Worm (Caenorhabditis elegans): Measurements from ENCODE around the gene Y67H2A.7.

Y67H2A.7 gene

ce11 chrIV:13353143-13353773 is 49.7 kb downstream of the Y67H2A.7 start, which contains the start of the genes rec-8 and mex-5 (continued):
- peak; percentile 90 for TF ChIP-seq snpc-1.3 (tag; optimal IDR thresholded peaks at IDR 0.05; ENCODE audit: insufficient read depth)
- peak; percentile 7; the same call in 1 of the 2 replicates for TF ChIP-seq lir-1 (GFP tag; conservative IDR thresholded peaks at IDR 0.05)
- TF ChIP-seq F33H1.4 (GFP tag; IDR thresholded peaks at IDR 0.05): peak; percentile 98
- peak; percentile 28 for TF ChIP-seq snpc-4 (GFP tag; optimal IDR thresholded peaks at IDR 0.05)
- TF ChIP-seq snpc-4 (tag; optimal IDR thresholded peaks at IDR 0.05): peak in 2 of 4 experiments; percentile 43 to 78
- no peak for TF ChIP-seq hmg-20 (GFP tag; IDR thresholded peaks at IDR 0.05)

ce11 chrIV:13354044-13354443 is 50.5 kb downstream of the Y67H2A.7 start:
- TF ChIP-seq C06A6.2 (GFP tag; conservative IDR thresholded peaks at IDR 0.05) (no peak), egrh-3 (GFP tag; IDR thresholded peaks at IDR 0.05) (no peak), B0261.1 (tag; optimal IDR thresholded peaks at IDR 0.05) (no peak), mel-28 (tag; optimal IDR thresholded peaks at IDR 0.05; ENCODE audit: borderline replicate concordance) (no peak), pha-4 (tag; optimal IDR thresholded peaks at IDR 0.05) (no peak), nfyb-1 (GFP tag; IDR thresholded peaks at IDR 0.05) (no peak)

- TF ChIP-seq B0035.1 (tag; optimal IDR thresholded peaks at IDR 0.05) (no peak), hlh-12 (tag; optimal IDR thresholded peaks at IDR 0.05) (no peak), pbrm-1 (GFP tag; IDR thresholded peaks at IDR 0.05) (0 out of 2 replicates have a peak, but pooled peaks have one; percentile 45), ccch-3 (GFP tag; optimal IDR thresholded peaks at IDR 0.05) (no peak), aptf-3 (GFP tag; IDR thresholded peaks at IDR 0.05) (no peak), aptf-2 (GFP tag; conservative IDR thresholded peaks at IDR 0.05) (no peak), lsl-1 (GFP tag; optimal IDR thresholded peaks at IDR 0.05) (peak; percentile 4), nhr-27 (tag; optimal IDR thresholded peaks at IDR 0.05) (no peak), T07F8.4 (tag; optimal IDR thresholded peaks at IDR 0.05) (no peak), zim-3 (tag; optimal IDR thresholded peaks at IDR 0.05) (no peak), nfya-1 (tag; optimal IDR thresholded peaks at IDR 0.05; ENCODE audit: borderline replicate concordance, insufficient read depth) (no peak), ceh-91 (GFP tag; IDR thresholded peaks at IDR 0.05) (no peak), ceh-79 (tag; optimal IDR thresholded peaks at IDR 0.05) (no peak), B0336.3 (GFP tag; IDR thresholded peaks at IDR 0.05) (peak; percentile 57; the same call in 1 of the 2 replicates), sptf-2 (GFP tag; optimal IDR thresholded peaks at IDR 0.05) (no peak), B0019.2 (GFP tag; conservative IDR thresholded peaks at IDR 0.05) (no peak), F23B12.7 (tag; optimal IDR thresholded peaks at IDR 0.05; ENCODE audit: insufficient read depth) (no peak), F57C9.4 (tag; optimal IDR thresholded peaks at IDR 0.05) (no peak), lin-35 (GFP tag; optimal IDR thresholded peaks at IDR 0.05) (no peak), F22D6.2 (tag; optimal IDR thresholded peaks at IDR 0.05) (no peak), B0261.1 (tag; optimal IDR thresholded peaks at IDR 0.05) (no peak), F55B11.4 (tag; optimal IDR thresholded peaks at IDR 0.05; ENCODE audit: borderline replicate concordance, insufficient read depth) (no peak), snpc-1.3 (tag; optimal IDR thresholded peaks at IDR 0.05; ENCODE audit: insufficient read depth) (no peak), nhr-179 (tag; optimal IDR thresholded peaks at IDR 0.05) (no peak), Y56A3A.18 (GFP tag; IDR thresholded peaks at IDR 0.05) (no peak), sdz-38 (tag; optimal IDR thresholded peaks at IDR 0.05) (no peak), hmg-1.2 (GFP tag; IDR thresholded peaks at IDR 0.05) (0 out of 2 replicates have a peak, but pooled peaks have one; percentile 13), madf-8 (GFP tag; conservative IDR thresholded peaks at IDR 0.05) (no peak), F37B4.10 (GFP tag; IDR thresholded peaks at IDR 0.05) (no peak), unc-130 (GFP tag; optimal IDR thresholded peaks at IDR 0.05) (no peak), mel-28 (tag; optimal IDR thresholded peaks at IDR 0.05; ENCODE audit: borderline replicate concordance) (no peak), xnd-1 (tag; optimal IDR thresholded peaks at IDR 0.05) (no peak), ztf-25 (GFP tag; IDR thresholded peaks at IDR 0.05) (no peak), fkh-3 (tag; optimal IDR thresholded peaks at IDR 0.05) (no peak), madf-3 (GFP tag; IDR thresholded peaks at IDR 0.05) (0 out of 2 replicates have a peak, but pooled peaks have one; percentile 57)
Measured at ce11 chrIV:13356005-13356404, 52.5 kb downstream of the Y67H2A.7 start.
